Fruit fly (Drosophila melanogaster): ENCODE data around the gene CG5149.

The CG5149 gene

DNA sequence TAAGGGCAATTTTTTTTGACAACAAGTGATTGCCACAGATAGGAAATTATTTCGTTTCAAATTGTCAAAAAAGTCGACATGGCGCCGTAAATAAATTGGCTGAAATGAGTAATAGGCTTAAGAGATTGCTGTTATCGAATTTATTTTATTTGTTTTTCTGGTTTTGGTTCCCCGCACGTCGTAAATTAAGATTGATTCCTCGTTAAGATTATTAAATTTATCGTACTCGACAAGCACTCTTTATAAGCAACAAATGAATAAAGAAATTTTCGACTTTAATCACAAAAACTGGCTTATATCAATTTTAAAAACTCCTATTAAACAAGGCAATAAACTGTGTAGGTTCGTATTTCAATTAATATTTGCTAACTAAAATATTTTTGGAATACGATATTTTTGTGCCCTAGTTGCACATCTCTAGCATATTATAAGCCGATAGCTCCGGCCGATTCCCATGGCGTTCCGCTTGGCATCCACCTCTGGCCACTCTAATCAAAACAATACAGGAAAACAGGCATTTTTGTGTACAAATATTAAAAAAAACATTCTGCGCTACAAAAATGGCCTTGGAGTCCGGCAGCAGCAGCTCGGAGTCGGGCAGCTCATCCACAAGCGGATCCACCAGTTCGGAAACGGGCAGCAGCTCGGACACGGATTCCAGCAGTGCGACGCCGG lies 24.0 kb upstream of the CG5149 start, which contains the start of gene chm (continued):
- TF ChIP-seq CG30403 (GFP tag; optimal IDR thresholded peaks at IDR 0.05) (peak; percentile 57), CG1832 (GFP tag; optimal IDR thresholded peaks at IDR 0.05) (no peak), Tbp (GFP tag; optimal IDR thresholded peaks at IDR 0.05) (no peak), CG2712 (tag; optimal IDR thresholded peaks at IDR 0.05) (peak; percentile 51), Hsf (GFP tag; optimal IDR thresholded peaks at IDR 0.05) (peak; percentile 28), CG12071 (GFP tag; optimal IDR thresholded peaks at IDR 0.05) (no peak), Asciz (GFP tag; optimal IDR thresholded peaks at IDR 0.05) (no peak), CG32532 (GFP tag; IDR thresholded peaks at IDR 0.05) (peak; percentile 54), az2 (GFP tag; optimal IDR thresholded peaks at IDR 0.05) (no peak), br (optimal IDR thresholded peaks at IDR 0.05) (no peak), Dip3 (GFP tag; optimal IDR thresholded peaks at IDR 0.05) (no peak), luna (GFP tag; optimal IDR thresholded peaks at IDR 0.05) (peak; percentile 18), shn (GFP tag; optimal IDR thresholded peaks at IDR 0.05) (peak; percentile 3), dimm (GFP tag; IDR thresholded peaks at IDR 0.05) (no peak), Oaz (GFP tag; IDR thresholded peaks at IDR 0.05) (no peak), her (GFP tag; optimal IDR thresholded peaks at IDR 0.05) (peak; percentile 22), ind (GFP tag; optimal IDR thresholded peaks at IDR 0.05) (no peak), ato (GFP tag; IDR thresholded peaks at IDR 0.05; ENCODE audit: partially characterized antibody) (peak; percentile 76), CG9932 (GFP tag; IDR thresholded peaks at IDR 0.05) (peak; percentile 83), CoRest (tag; optimal IDR thresholded peaks at IDR 0.05) (peak; percentile 22), CG11093 (GFP tag; IDR thresholded peaks at IDR 0.05) (no peak), Adf1 (GFP tag; IDR thresholded peaks at IDR 0.05) (no peak), CG15479 (GFP tag; optimal IDR thresholded peaks at IDR 0.05) (no peak), CG10267 (tag; optimal IDR thresholded peaks at IDR 0.05) (peak; percentile 41), nmo (GFP tag; optimal IDR thresholded peaks at IDR 0.05) (peak; percentile 54), CG15011 (GFP tag; optimal IDR thresholded peaks at IDR 0.05) (no peak), CG18619 (GFP tag; optimal IDR thresholded peaks at IDR 0.05) (no peak), CG13894 (tag; optimal IDR thresholded peaks at IDR 0.05) (no peak), lilli (GFP tag; optimal IDR thresholded peaks at IDR 0.05) (peak; percentile 48), CG31365 (tag; optimal IDR thresholded peaks at IDR 0.05) (no peak), bigmax (GFP tag; optimal IDR thresholded peaks at IDR 0.05) (no peak), Hand (GFP tag; optimal IDR thresholded peaks at IDR 0.05) (no peak), CG4820 (GFP tag; optimal IDR thresholded peaks at IDR 0.05) (no peak), bsh (GFP tag; optimal IDR thresholded peaks at IDR 0.05) (no peak), CG6791 (GFP tag; IDR thresholded peaks at IDR 0.05; ENCODE audit: partially characterized antibody) (peak; percentile 92), dati (GFP tag; IDR thresholded peaks at IDR 0.05) (no peak), E2f2 (GFP tag; IDR thresholded peaks at IDR 0.05) (peak; percentile 54), croc (GFP tag; conservative IDR thresholded peaks at IDR 0.05) (no peak)

DNA sequence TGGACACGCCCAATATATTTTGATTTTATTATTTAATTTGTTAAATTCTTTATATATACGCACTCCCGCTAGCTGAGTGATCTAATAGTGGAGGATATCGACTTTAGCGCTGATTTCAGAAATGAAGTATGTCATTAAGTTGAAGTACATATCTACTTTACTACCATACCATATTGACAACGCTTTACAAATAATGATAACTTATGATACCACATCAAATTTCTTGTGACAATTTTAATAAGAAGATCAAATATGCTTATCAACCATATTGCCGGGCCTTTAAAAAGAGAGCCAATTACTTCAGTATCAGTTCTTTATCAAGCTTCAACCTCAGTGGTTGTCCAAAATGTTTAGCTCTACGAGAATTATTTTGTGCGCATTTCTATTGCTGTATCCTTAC lies 22.6 kb upstream of the CG5149 start, which contains the start of gene CG15818:
CG15818 (plus strand) TSS at position 301 of the 400 bp plus-strand sequence.
- TF ChIP-seq CG6683 (GFP tag; optimal IDR thresholded peaks at IDR 0.05) (no peak), CG4730 (GFP tag; IDR thresholded peaks at IDR 0.05) (no peak), Atf6 (GFP tag; IDR thresholded peaks at IDR 0.05) (no peak), fu2 (GFP tag; optimal IDR thresholded peaks at IDR 0.05) (no peak), CG11247 (GFP tag; IDR thresholded peaks at IDR 0.05) (no peak), CG3407 (GFP tag; optimal IDR thresholded peaks at IDR 0.05) (no peak), CG2202 (tag; optimal IDR thresholded peaks at IDR 0.05) (no peak)

Data from whole organism, embryonic.